Fruit fly (Drosophila melanogaster) whole organism, embryonic: ENCODE data around the gene ca.

ENCODE experiments used
- B-H2 ChIP-seq: fragments of 200-800 bp; sonication (Bioruptor generic); optimal IDR thresholded peaks from 2 replicates; lab custom pipeline; 2018; ENCODE audit warnings: missing biosample characterization, mild to moderate bottlenecking, missing genetic modification characterization
- Blimp-1 ChIP-seq: fragments of 200-800 bp; sonication (Bioruptor generic); optimal IDR thresholded peaks from 3 replicates; lab custom pipeline; 2018; ENCODE audit warnings: missing biosample characterization, missing genetic modification characterization, mild to moderate bottlenecking, moderate library complexity, missing genetic modification reagents
- CG1024 ChIP-seq: fragments of 200-800 bp; sonication (Bioruptor generic); IDR thresholded peaks from 2 replicates; pipeline ENCODE4 v1.3.6; 2022; ENCODE audit warnings: missing biosample characterization, missing genetic modification characterization
- CG11247 ChIP-seq: fragments of 200-800 bp; sonication (Bioruptor generic); IDR thresholded peaks from 2 replicates; pipeline ENCODE4 v1.3.6; 2022; ENCODE audit warnings: missing biosample characterization, missing genetic modification characterization
- CG12236 ChIP-seq: fragments of 200-800 bp; sonication (Bioruptor generic); optimal IDR thresholded peaks from 2 replicates; lab custom pipeline; 2016; ENCODE audit warnings: missing biosample characterization, missing genetic modification characterization
- CG1233 ChIP-seq: fragments of 200-800 bp; sonication (Bioruptor generic); optimal IDR thresholded peaks from 4 replicates; lab custom pipeline; 2018; ENCODE audit warnings: missing biosample characterization, mild to moderate bottlenecking, missing genetic modification characterization
- CG16813 ChIP-seq: fragments of 200-800 bp; sonication (Bioruptor generic); IDR thresholded peaks from 3 replicates; pipeline ENCODE4 v1.3.6; 2022; ENCODE audit warnings: missing biosample characterization, missing genetic modification characterization; ENCODE audit not compliant: partially characterized antibody
- CG17359 ChIP-seq: fragments of 200-800 bp; sonication (Bioruptor generic); optimal IDR thresholded peaks from 3 replicates; lab custom pipeline; 2018; ENCODE audit warnings: missing biosample characterization, mild to moderate bottlenecking, missing genetic modification characterization, moderate library complexity
- CG17361 ChIP-seq: fragments of 200-800 bp; sonication (Bioruptor generic); IDR thresholded peaks from 3 replicates; pipeline ENCODE4 v1.3.6; 2022; ENCODE audit warnings: missing biosample characterization, missing genetic modification characterization
- CG17802 ChIP-seq: fragments of 200-800 bp; sonication (Bioruptor generic); optimal IDR thresholded peaks from 2 replicates; lab custom pipeline; 2018; ENCODE audit warnings: missing biosample characterization, mild to moderate bottlenecking, missing genetic modification characterization, moderate library complexity
- CG18476 ChIP-seq: fragments of 200-800 bp; sonication (Bioruptor generic); optimal IDR thresholded peaks from 2 replicates; lab custom pipeline; 2016; ENCODE audit warnings: missing biosample characterization, mild to moderate bottlenecking, missing genetic modification characterization
- CG33213 ChIP-seq: fragments of 200-800 bp; sonication (Bioruptor generic); optimal IDR thresholded peaks from 3 replicates; lab custom pipeline; 2016; ENCODE audit warnings: missing biosample characterization, missing genetic modification characterization
- CG34224 ChIP-seq: fragments of 200-800 bp; sonication (Bioruptor generic); IDR thresholded peaks from 3 replicates; pipeline ENCODE4 v1.3.6; 2022; ENCODE audit warnings: missing biosample characterization, missing genetic modification characterization; ENCODE audit not compliant: partially characterized antibody
- CG34422 ChIP-seq: fragments of 200-800 bp; sonication (Bioruptor generic); IDR thresholded peaks from 3 replicates; pipeline ENCODE4 v1.3.6; 2022; ENCODE audit warnings: missing biosample characterization, missing genetic modification characterization
- CG4617 ChIP-seq: fragments of 200-800 bp; sonication (Bioruptor generic); optimal IDR thresholded peaks from 3 replicates; lab custom pipeline; 2016; ENCODE audit warnings: missing biosample characterization, missing genetic modification characterization, borderline replicate concordance
- CG4730 ChIP-seq: fragments of 200-800 bp; sonication (Bioruptor generic); IDR thresholded peaks from 2 replicates; pipeline ENCODE4 v1.3.6; 2022; ENCODE audit warnings: missing biosample characterization, missing genetic modification characterization
- CG8359 ChIP-seq: fragments of 200-800 bp; sonication (Bioruptor generic); optimal IDR thresholded peaks from 2 replicates; lab custom pipeline; 2017; ENCODE audit warnings: missing biosample characterization, mild to moderate bottlenecking, missing genetic modification characterization, borderline replicate concordance
- CG8924 ChIP-seq: fragments of 200-800 bp; optimal IDR thresholded peaks from 3 replicates; lab custom pipeline; 2019; ENCODE audit warnings: missing biosample characterization, mild to moderate bottlenecking, missing genetic modification characterization, moderate library complexity
- CG9609 ChIP-seq: fragments of 200-800 bp; sonication (Bioruptor generic); optimal IDR thresholded peaks from 3 replicates; lab custom pipeline; 2016; ENCODE audit warnings: missing biosample characterization, missing genetic modification characterization
- CG9727 ChIP-seq: fragments of 200-800 bp; sonication (Bioruptor generic); optimal IDR thresholded peaks from 3 replicates; lab custom pipeline; 2017; ENCODE audit warnings: missing biosample characterization, mild to moderate bottlenecking, missing genetic modification characterization
- CG9817 ChIP-seq: fragments of 200-800 bp; sonication (Bioruptor generic); optimal IDR thresholded peaks from 2 replicates; lab custom pipeline; 2018; ENCODE audit warnings: missing biosample characterization, mild to moderate bottlenecking, missing genetic modification characterization, moderate library complexity
- CTCF ChIP-seq: fragments of 200-800 bp; sonication (Bioruptor generic); optimal IDR thresholded peaks from 2 replicates; lab custom pipeline; 2017; ENCODE audit warnings: missing biosample characterization, mild to moderate bottlenecking, missing genetic modification characterization, moderate library complexity
- CrebB ChIP-seq: fragments of 200-800 bp; sonication (Bioruptor generic); optimal IDR thresholded peaks from 3 replicates; lab custom pipeline; 2018; ENCODE audit warnings: missing biosample characterization, mild to moderate bottlenecking, missing genetic modification characterization
- Deaf1 ChIP-seq: fragments of 200-800 bp; optimal IDR thresholded peaks from 3 replicates; lab custom pipeline; 2019; ENCODE audit warnings: missing biosample characterization, mild to moderate bottlenecking, missing genetic modification characterization, moderate library complexity
- Dref ChIP-seq: fragments of 200-800 bp; sonication (Bioruptor generic); IDR thresholded peaks from 2 replicates; pipeline ENCODE4 v1.3.6; 2022; ENCODE audit warnings: missing biosample characterization, missing genetic modification characterization
- HHEX ChIP-seq: fragments of 200-800 bp; sonication (Bioruptor generic); optimal IDR thresholded peaks from 3 replicates; lab custom pipeline; 2017; ENCODE audit warnings: missing biosample characterization, mild to moderate bottlenecking, missing genetic modification characterization, missing genetic modification reagents
- NK7.1 ChIP-seq: fragments of 200-800 bp; sonication (Bioruptor generic); optimal IDR thresholded peaks from 3 replicates; lab custom pipeline; 2016; ENCODE audit warnings: missing biosample characterization, missing genetic modification characterization
- Neu2 ChIP-seq: fragments of 200-800 bp; sonication (Bioruptor generic); optimal IDR thresholded peaks from 3 replicates; lab custom pipeline; 2016; ENCODE audit warnings: missing biosample characterization, missing genetic modification characterization, borderline replicate concordance
- Oli ChIP-seq: fragments of 200-800 bp; sonication (Bioruptor generic); optimal IDR thresholded peaks from 2 replicates; lab custom pipeline; 2018; ENCODE audit warnings: missing biosample characterization, mild to moderate bottlenecking, missing genetic modification characterization, moderate library complexity
- Opbp ChIP-seq: fragments of 200-800 bp; sonication (Bioruptor generic); IDR thresholded peaks from 3 replicates; pipeline ENCODE4 v1.3.6; 2022; ENCODE audit warnings: missing biosample characterization, missing genetic modification characterization; ENCODE audit not compliant: partially characterized antibody
- Xrp1 ChIP-seq: fragments of 200-800 bp; sonication (Bioruptor generic); IDR thresholded peaks from 2 replicates; pipeline ENCODE4 v1.3.6; 2022; ENCODE audit warnings: missing biosample characterization, missing genetic modification characterization
- ap ChIP-seq: fragments of 200-800 bp; sonication (Bioruptor generic); IDR thresholded peaks from 2 replicates; pipeline ENCODE4 v1.3.6; 2022; ENCODE audit warnings: missing biosample characterization, missing genetic modification characterization
- ara ChIP-seq: fragments of 200-800 bp; sonication (Bioruptor generic); IDR thresholded peaks from 2 replicates; pipeline ENCODE4 v1.3.6; 2022; ENCODE audit warnings: missing biosample characterization, missing genetic modification characterization
- bsh ChIP-seq, 2 experiments: fragments of 200-800 bp; sonication (Bioruptor generic); optimal IDR thresholded peaks; 2 replicates each; lab custom pipeline; 2017 to 2018; ENCODE audit warnings: mild to moderate bottlenecking in 2 of 2, missing biosample characterization in 2 of 2, missing genetic modification characterization in 2 of 2, moderate library complexity in 1 of 2
- cato ChIP-seq: fragments of 200-800 bp; sonication (Bioruptor generic); optimal IDR thresholded peaks from 2 replicates; lab custom pipeline; 2016; ENCODE audit warnings: missing biosample characterization, missing genetic modification characterization, borderline replicate concordance
- esg ChIP-seq: fragments of 200-800 bp; sonication (Bioruptor generic); conservative IDR thresholded peaks from 2 replicates; pipeline ENCODE4 v1.3.6; 2022; ENCODE audit warnings: missing biosample characterization, missing genetic modification characterization
- ewg ChIP-seq: fragments of 200-800 bp; sonication (Bioruptor generic); optimal IDR thresholded peaks from 3 replicates; lab custom pipeline; 2017; ENCODE audit warnings: mild to moderate bottlenecking, missing biosample characterization, missing genetic modification reagents, missing genetic modification characterization
- jigr1 ChIP-seq: fragments of 200-800 bp; sonication (Bioruptor generic); IDR thresholded peaks from 3 replicates; pipeline ENCODE4 v1.3.6; 2022; ENCODE audit warnings: missing biosample characterization, missing genetic modification characterization
- jumu ChIP-seq: fragments of 200-800 bp; sonication (Bioruptor generic); optimal IDR thresholded peaks from 3 replicates; lab custom pipeline; 2016; ENCODE audit warnings: missing biosample characterization, missing genetic modification characterization
- kni ChIP-seq: fragments of 200-800 bp; sonication (Bioruptor generic); optimal IDR thresholded peaks from 3 replicates; lab custom pipeline; 2017; ENCODE audit warnings: mild to moderate bottlenecking, missing biosample characterization, missing genetic modification reagents, missing genetic modification characterization
- knrl ChIP-seq: fragments of 200-800 bp; sonication (Bioruptor generic); IDR thresholded peaks from 3 replicates; pipeline ENCODE4 v1.3.6; 2022; ENCODE audit warnings: missing biosample characterization, missing genetic modification characterization; ENCODE audit not compliant: partially characterized antibody
- mirr ChIP-seq: fragments of 200-800 bp; sonication (Bioruptor generic); optimal IDR thresholded peaks from 3 replicates; lab custom pipeline; 2018; ENCODE audit warnings: missing biosample characterization, mild to moderate bottlenecking, missing genetic modification characterization
- pb ChIP-seq: fragments of 200-800 bp; sonication (Bioruptor generic); optimal IDR thresholded peaks from 3 replicates; lab custom pipeline; 2016; ENCODE audit warnings: missing biosample characterization, missing genetic modification characterization
- row ChIP-seq: fragments of 200-800 bp; sonication (Bioruptor generic); IDR thresholded peaks from 3 replicates; pipeline ENCODE4 v1.3.6; 2022; ENCODE audit warnings: missing biosample characterization, missing genetic modification characterization
- sc ChIP-seq, 3 experiments: fragments of >200 bp in 2 of 3; fragments of 200-800 bp in 1 of 3; sonication (Bioruptor generic) in 1 of 3; optimal IDR thresholded peaks; 2 replicates in 2 of 3; 3 replicates in 1 of 3; lab custom pipeline; 2017; ENCODE audit warnings: mild to moderate bottlenecking in 1 of 3, missing biosample characterization in 1 of 3, missing genetic modification characterization in 1 of 3, missing genetic modification reagents in 1 of 3
- scrt ChIP-seq: fragments of 200-800 bp; sonication (Bioruptor generic); optimal IDR thresholded peaks from 2 replicates; lab custom pipeline; 2018; ENCODE audit warnings: missing biosample characterization, mild to moderate bottlenecking, missing genetic modification characterization, moderate library complexity
- vvl ChIP-seq: fragments of 200-800 bp; sonication (Bioruptor generic); IDR thresholded peaks from 2 replicates; pipeline ENCODE4 v1.3.6; 2022; ENCODE audit warnings: missing biosample characterization, missing genetic modification characterization

ca gene

dm6 chr3R:29797183-29797582 lies 9.4 kb upstream of the ca start:
- no peak for TF ChIP-seq CG16813 (GFP tag; lab: Robert Waterston, UW)
- TF ChIP-seq CG4617 (GFP tag; lab: Kevin White, UChicago) = no peak
- no peak for TF ChIP-seq HHEX (GFP tag; lab: Kevin White, UChicago)
- no peak for TF ChIP-seq CG17361 (GFP tag; lab: Robert Waterston, UW)
- TF ChIP-seq CG12236 (GFP tag; lab: Kevin White, UChicago) = no peak
- TF ChIP-seq CrebB (tag; lab: Kevin White, UChicago) = no peak
- no peak for TF ChIP-seq CG4730 (GFP tag; lab: Robert Waterston, UW)
- TF ChIP-seq cato = no peak
- TF ChIP-seq ara (GFP tag; lab: Robert Waterston, UW) = no peak
- TF ChIP-seq Opbp (GFP tag; lab: Robert Waterston, UW) = no peak

- TF ChIP-seq CG34224 (peak; percentile 56; the same call in 2 of the 3 replicates), CG9609 (GFP tag; lab: Kevin White, UChicago) (no peak), CG18476 (GFP tag; lab: Kevin White, UChicago) (no peak), CG8359 (peak; percentile 2), B-H2 (GFP tag; lab: Kevin White, UChicago) (no peak), CG34422 (GFP tag; lab: Robert Waterston, UW) (no peak), Dref (GFP tag; lab: Robert Waterston, UW) (no peak), Deaf1 (tag; lab: Kevin White, UChicago) (no peak), Neu2 (GFP tag; lab: Kevin White, UChicago) (no peak), CG1233 (GFP tag; lab: Kevin White, UChicago) (peak; percentile 63), CG17802 (peak; percentile 95), CG17359 (peak; percentile 51), scrt (GFP tag; lab: Kevin White, UChicago) (no peak), ewg (GFP tag; lab: Kevin White, UChicago) (no peak), mirr (GFP tag; lab: Kevin White, UChicago) (peak; percentile 14), CG1024 (GFP tag; lab: Robert Waterston, UW) (0 out of 2 replicates have a peak, but pooled peaks have one; percentile 24), vvl (GFP tag; lab: Robert Waterston, UW) (peak; percentile 50), CG9817 (tag; lab: Kevin White, UChicago) (peak; percentile 51), Oli (tag; lab: Kevin White, UChicago) (no peak), NK7.1 (GFP tag; lab: Kevin White, UChicago) (no peak), jumu (no peak), pb (GFP tag; lab: Kevin White, UChicago) (no peak), CG8924 (tag; lab: Kevin White, UChicago) (peak; percentile 70), CTCF (GFP tag; lab: Kevin White, UChicago) (no peak), Blimp-1 (GFP tag; lab: Kevin White, UChicago) (no peak), CG9727 (GFP tag; lab: Kevin White, UChicago) (peak; percentile 77), bsh (GFP tag; optimal IDR thresholded peaks at IDR 0.05; lab: Kevin White, UChicago) (peak in 1 of 2 experiments; percentile 35), row (GFP tag; lab: Robert Waterston, UW) (peak; percentile 90), CG11247 (GFP tag; lab: Robert Waterston, UW) (peak; percentile 49; the same call in 1 of the 2 replicates), sc (optimal IDR thresholded peaks at IDR 0.05; lab: Kevin White, UChicago) (no peak), sc (GFP tag; optimal IDR thresholded peaks at IDR 0.05; lab: Kevin White, UChicago) (no peak), Xrp1 (GFP tag; lab: Robert Waterston, UW) (0 out of 2 replicates have a peak, but pooled peaks have one; percentile 50), knrl (GFP tag; lab: Robert Waterston, UW) (peak; percentile 66), jigr1 (no peak), CG33213 (GFP tag; lab: Kevin White, UChicago) (no peak), esg (no peak), ap (0 out of 2 replicates have a peak, but pooled peaks have one; percentile 13), kni (GFP tag; lab: Kevin White, UChicago) (no peak)
These were observed 7.5 kb upstream of the ca start, which contains the start of the genes Rnb and Drice for dm6 chr3R:29798966-29799680. TSS of gene Rnb (minus strand) at chr3R:29799354. TSS of gene Drice (plus strand) at chr3R:29799658.
